Fruit fly (Drosophila melanogaster): Measurements from ENCODE around the gene Lcp65Ab2.
A peak's percentile ranks its signal among the peaks of the same experiment; 100 is the strongest.

Gene Lcp65Ab2

DNA sequence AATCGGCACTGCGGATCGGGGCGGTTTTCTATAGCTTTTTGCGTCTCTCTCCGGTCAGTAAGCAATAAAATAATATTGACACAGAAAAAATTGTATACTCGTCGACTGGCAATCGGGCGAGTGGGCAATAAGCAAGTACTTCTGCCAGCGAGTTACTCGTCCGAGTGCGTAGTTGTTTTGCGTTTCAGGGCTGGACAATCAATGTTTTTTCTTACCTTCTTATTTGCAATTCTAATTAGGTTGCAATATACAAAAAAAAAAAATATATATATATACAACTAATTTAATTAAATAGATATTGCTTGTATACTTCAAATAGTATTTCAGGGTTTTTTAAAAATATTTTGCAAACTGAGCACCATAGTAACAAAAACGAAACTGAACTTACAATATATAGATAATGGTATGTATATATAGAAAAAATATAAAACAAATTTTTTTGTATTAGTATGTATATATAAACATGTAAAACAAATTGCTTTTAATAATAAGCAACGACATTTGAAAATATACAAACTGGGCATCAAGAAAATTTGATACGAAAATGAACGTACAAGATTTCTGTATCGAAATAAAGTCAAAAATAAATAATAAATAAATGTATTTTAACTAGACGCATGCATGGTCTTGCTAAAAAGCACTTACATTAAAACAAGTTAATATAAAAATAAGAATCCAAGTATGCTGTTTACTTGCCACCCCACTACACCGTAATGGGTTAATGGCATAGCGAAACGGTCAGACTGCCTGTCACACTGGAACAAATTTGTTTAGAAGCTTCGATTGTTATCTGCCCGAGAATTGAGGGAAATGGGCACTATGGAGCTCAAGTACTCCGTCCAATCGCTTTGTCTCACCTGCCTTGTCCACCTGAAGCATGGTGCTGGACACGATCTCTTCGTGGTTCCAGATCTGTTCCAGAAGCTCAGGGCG is 42.8 kb downstream of the Lcp65Ab2 start, which contains the start of the genes D19A and CG7386 (continued):
- TF ChIP-seq CG14710 (tag; optimal IDR thresholded peaks at IDR 0.05) (peak; percentile 47), CoRest (tag; optimal IDR thresholded peaks at IDR 0.05) (peak; percentile 70), CG4360 (GFP tag; IDR thresholded peaks at IDR 0.05) (no peak), prd (optimal IDR thresholded peaks at IDR 0.05) (no peak), prd (GFP tag; IDR thresholded peaks at IDR 0.05) (peak; percentile 66), Stat92E (GFP tag; optimal IDR thresholded peaks at IDR 0.05) (no peak), sim (GFP tag; IDR thresholded peaks at IDR 0.05) (peak; percentile 27), CG2129 (GFP tag; IDR thresholded peaks at IDR 0.05; ENCODE audit: partially characterized antibody) (no peak), en (GFP tag; optimal IDR thresholded peaks at IDR 0.05) (no peak), Myb (GFP tag; optimal IDR thresholded peaks at IDR 0.05) (peak; percentile 22), emc (GFP tag; optimal IDR thresholded peaks at IDR 0.05) (peak; percentile 19), PHDP (tag; optimal IDR thresholded peaks at IDR 0.05) (peak; percentile 68), CG15011 (GFP tag; optimal IDR thresholded peaks at IDR 0.05) (no peak), CG15479 (GFP tag; optimal IDR thresholded peaks at IDR 0.05) (no peak), CG10959 (GFP tag; IDR thresholded peaks at IDR 0.05) (peak; percentile 71), mirr (GFP tag; optimal IDR thresholded peaks at IDR 0.05) (peak; percentile 37), inv (GFP tag; IDR thresholded peaks at IDR 0.05; ENCODE audit: partially characterized antibody) (0 out of 2 replicates have a peak, but pooled peaks have one; percentile 21), Elba2 (GFP tag; optimal IDR thresholded peaks at IDR 0.05) (peak; percentile 97), pnt (GFP tag; optimal IDR thresholded peaks at IDR 0.05) (peak; percentile 39), bowl (GFP tag; IDR thresholded peaks at IDR 0.05) (peak; percentile 56), MBD-R2 (GFP tag; IDR thresholded peaks at IDR 0.05) (peak; percentile 92), CG8924 (tag; optimal IDR thresholded peaks at IDR 0.05) (peak; percentile 69), sug (tag; optimal IDR thresholded peaks at IDR 0.05) (peak; percentile 25), CG10462 (GFP tag; optimal IDR thresholded peaks at IDR 0.05) (no peak), grn (GFP tag; optimal IDR thresholded peaks at IDR 0.05) (peak; percentile 76), Opbp (GFP tag; IDR thresholded peaks at IDR 0.05; ENCODE audit: partially characterized antibody) (no peak), CG6813 (GFP tag; optimal IDR thresholded peaks at IDR 0.05) (no peak), dmrt99B (tag; optimal IDR thresholded peaks at IDR 0.05) (peak; percentile 45), nau (GFP tag; optimal IDR thresholded peaks at IDR 0.05) (no peak), CG14965 (GFP tag; optimal IDR thresholded peaks at IDR 0.05; ENCODE audit: borderline replicate concordance) (no peak), cas (GFP tag; IDR thresholded peaks at IDR 0.05) (peak; percentile 46; the same call in 1 of the 2 replicates), Abd-B (GFP tag; optimal IDR thresholded peaks at IDR 0.05) (no peak), nerfin-1 (tag; optimal IDR thresholded peaks at IDR 0.05) (peak; percentile 16), pho (GFP tag; optimal IDR thresholded peaks at IDR 0.05) (peak; percentile 38), zen2 (GFP tag; IDR thresholded peaks at IDR 0.05; ENCODE audit: partially characterized antibody) (no peak), NC2α (GFP tag; optimal IDR thresholded peaks at IDR 0.05) (no peak), jumu (GFP tag; optimal IDR thresholded peaks at IDR 0.05) (peak; percentile 37), Nf-YB (GFP tag; optimal IDR thresholded peaks at IDR 0.05) (peak; percentile 29), CG8765 (GFP tag; IDR thresholded peaks at IDR 0.05) (no peak), CG32532 (GFP tag; IDR thresholded peaks at IDR 0.05) (peak; percentile 80), Dbx (GFP tag; IDR thresholded peaks at IDR 0.05) (peak; percentile 79), CG10267 (tag; optimal IDR thresholded peaks at IDR 0.05) (peak; percentile 47), CG43689 (GFP tag; IDR thresholded peaks at IDR 0.05) (0 out of 2 replicates have a peak, but pooled peaks have one; percentile 9), CG17385 (GFP tag; optimal IDR thresholded peaks at IDR 0.05) (peak; percentile 28), C15 (GFP tag; IDR thresholded peaks at IDR 0.05) (no peak), CG7786 (GFP tag; optimal IDR thresholded peaks at IDR 0.05) (peak; percentile 56), cg (GFP tag; optimal IDR thresholded peaks at IDR 0.05) (peak; percentile 24), Oaz (GFP tag; IDR thresholded peaks at IDR 0.05) (peak; percentile 48; the same call in 1 of the 2 replicates)

All from whole organism, embryonic.